Fruit fly (Drosophila melanogaster): Measurements from ENCODE around the gene Acbp3.

Gene Acbp3

DNA sequence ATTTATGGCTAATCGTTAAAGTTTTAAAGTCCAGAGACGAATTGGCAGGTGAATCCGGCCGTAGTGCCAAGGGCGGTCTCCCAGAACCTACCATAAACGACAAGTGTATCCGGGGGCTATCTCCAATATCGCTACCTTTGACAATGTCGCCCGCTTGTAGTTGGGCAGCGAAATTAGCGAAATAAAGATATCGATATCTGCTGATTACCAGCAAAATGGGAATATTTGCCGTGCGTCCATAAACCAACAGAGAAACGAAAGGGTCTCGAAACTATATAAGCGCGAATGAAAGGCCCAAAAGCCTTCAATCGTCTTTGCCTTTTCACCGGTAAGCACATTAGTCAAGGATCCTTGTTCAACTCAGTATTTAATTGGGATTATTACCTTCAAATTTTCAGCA, at the start of gene Acbp3:
Gene Acbp3, plus strand, starts transcription at position 301 of the 400 bp plus-strand sequence.
- TF ChIP-seq CG10565 (GFP tag; optimal IDR thresholded peaks at IDR 0.05): no peak
- no peak for TF ChIP-seq Side (GFP tag; optimal IDR thresholded peaks at IDR 0.05)
- TF ChIP-seq ham (GFP tag; IDR thresholded peaks at IDR 0.05): no peak
- TF ChIP-seq CG30403 (GFP tag; optimal IDR thresholded peaks at IDR 0.05): no peak
- TF ChIP-seq CG12942 (GFP tag; optimal IDR thresholded peaks at IDR 0.05): no peak
- no peak for TF ChIP-seq Atf3 (GFP tag; optimal IDR thresholded peaks at IDR 0.05)
- TF ChIP-seq CG17802 (tag; optimal IDR thresholded peaks at IDR 0.05): no peak
- TF ChIP-seq CG10654 (GFP tag; optimal IDR thresholded peaks at IDR 0.05): no peak

- no peak for TF ChIP-seq TFAM (GFP tag; optimal IDR thresholded peaks at IDR 0.05)
- TF ChIP-seq CG2199 (GFP tag; IDR thresholded peaks at IDR 0.05): peak; percentile 92; the same call in 2 of the 3 replicates
- TF ChIP-seq Ptx1 (GFP tag; IDR thresholded peaks at IDR 0.05): no peak
These were observed 48.5 kb upstream of the Acbp3 start for dm6 chr3L:7082168-7082567.

DNA sequence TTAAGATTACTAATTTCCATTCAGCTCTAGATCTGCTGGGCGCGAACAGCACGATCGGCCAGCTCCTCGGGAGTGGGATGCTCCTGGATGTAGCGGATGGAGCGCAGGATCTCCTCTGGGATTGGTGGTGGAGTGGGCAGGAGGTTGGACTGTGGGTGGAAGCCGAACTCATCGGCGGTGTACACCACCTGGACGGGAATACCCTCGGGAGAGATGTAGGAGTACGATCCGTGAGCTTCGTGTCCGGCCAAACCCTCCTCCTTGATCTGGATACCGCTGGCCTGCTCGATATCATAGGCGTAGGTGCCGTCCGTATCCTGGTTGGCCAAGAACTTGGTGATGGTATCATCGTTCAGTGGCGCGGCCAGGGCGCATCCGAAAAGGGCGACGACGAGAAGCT, 44.6 kb upstream of the Acbp3 start:
- no peak for TF ChIP-seq corto (GFP tag; optimal IDR thresholded peaks at IDR 0.05)
- TF ChIP-seq Ets65A (GFP tag): peak; percentile 67
- no peak for TF ChIP-seq aop (GFP tag; IDR thresholded peaks at IDR 0.05)
- TF ChIP-seq CG14441 (GFP tag; IDR thresholded peaks at IDR 0.05): 0 out of 2 replicates have a peak, but pooled peaks have one; percentile 19
- no peak for TF ChIP-seq gcm (GFP tag; optimal IDR thresholded peaks at IDR 0.05)
- no peak for TF ChIP-seq zen2 (GFP tag; IDR thresholded peaks at IDR 0.05; ENCODE audit: partially characterized antibody)
- TF ChIP-seq gce (GFP tag; IDR thresholded peaks at IDR 0.05): no peak
- no peak for TF ChIP-seq Optix (GFP tag; IDR thresholded peaks at IDR 0.05)
- TF ChIP-seq CG12769 (tag; optimal IDR thresholded peaks at IDR 0.05): peak; percentile 72

dm6 chr3L:7086558-7087059, 44.1 kb upstream of the Acbp3 start, which contains the start of gene Cpr65Ea:
Gene Cpr65Ea (minus strand): TSS chr3L:7086608.
- no peak for TF ChIP-seq knrl (GFP tag; IDR thresholded peaks at IDR 0.05; ENCODE audit: partially characterized antibody)
- TF ChIP-seq CG6175 (GFP tag; IDR thresholded peaks at IDR 0.05): no peak
- no peak for TF ChIP-seq Trl (optimal IDR thresholded peaks at IDR 0.05)
- TF ChIP-seq Trl (GFP tag; optimal IDR thresholded peaks at IDR 0.05): no peak
- TF ChIP-seq fd96Cb (tag; optimal IDR thresholded peaks at IDR 0.05): no peak
- TF ChIP-seq ems (GFP tag; optimal IDR thresholded peaks at IDR 0.05): no peak
- TF ChIP-seq CG12219 (GFP tag; optimal IDR thresholded peaks at IDR 0.05): no peak
- TF ChIP-seq pb (GFP tag; optimal IDR thresholded peaks at IDR 0.05): no peak
- TF ChIP-seq ken (GFP tag; IDR thresholded peaks at IDR 0.05): no peak
- no peak for TF ChIP-seq Myb (GFP tag; optimal IDR thresholded peaks at IDR 0.05)
- TF ChIP-seq CG13424 (tag; optimal IDR thresholded peaks at IDR 0.05): peak; percentile 47
- TF ChIP-seq pum (GFP tag; optimal IDR thresholded peaks at IDR 0.05): no peak
- TF ChIP-seq HLH3B (GFP tag; IDR thresholded peaks at IDR 0.05): peak; percentile 53
- TF ChIP-seq vvl (GFP tag; IDR thresholded peaks at IDR 0.05): no peak
- peak; percentile 23; the same call in 1 of the 2 replicates for TF ChIP-seq E2f2 (GFP tag; IDR thresholded peaks at IDR 0.05)
- no peak for TF ChIP-seq CG17802 (tag; optimal IDR thresholded peaks at IDR 0.05)
- no peak for TF ChIP-seq CG18619 (GFP tag; optimal IDR thresholded peaks at IDR 0.05)
- TF ChIP-seq aop (GFP tag; IDR thresholded peaks at IDR 0.05): no peak
- TF ChIP-seq Spps (tag; optimal IDR thresholded peaks at IDR 0.05): no peak
- no peak for TF ChIP-seq cad (GFP tag; optimal IDR thresholded peaks at IDR 0.05)
- TF ChIP-seq tgo (GFP tag; IDR thresholded peaks at IDR 0.05): 0 out of 3 replicates have a peak, but pooled peaks have one; percentile 24
- no peak for TF ChIP-seq Ravus (GFP tag; IDR thresholded peaks at IDR 0.05)
- peak in 1 of 2 experiments; percentile 76 for TF ChIP-seq Hr51 (GFP tag; optimal IDR thresholded peaks at IDR 0.05)
- TF ChIP-seq CG8478 (optimal IDR thresholded peaks at IDR 0.05): no peak
- no peak for TF ChIP-seq CG10462 (GFP tag; optimal IDR thresholded peaks at IDR 0.05)
- TF ChIP-seq onecut (GFP tag; IDR thresholded peaks at IDR 0.05): no peak
- TF ChIP-seq CG11504 (tag; optimal IDR thresholded peaks at IDR 0.05): peak; percentile 68
- peak; percentile 33 for TF ChIP-seq CoRest (tag; optimal IDR thresholded peaks at IDR 0.05)
- TF ChIP-seq az2 (GFP tag; optimal IDR thresholded peaks at IDR 0.05): no peak
- no peak for TF ChIP-seq hkb (optimal IDR thresholded peaks at IDR 0.05)
- peak; percentile 21; the same call in 1 of the 2 replicates for TF ChIP-seq hkb (GFP tag; IDR thresholded peaks at IDR 0.05)

Data from whole organism, embryonic.